Fruit fly (Drosophila melanogaster) whole organism, embryonic: ENCODE measurements around the gene Mco4.

Experiments used
- BEAF-32 ChIP-seq: fragments of 200-800 bp; sonication (Bioruptor generic); optimal IDR thresholded peaks from 3 replicates; lab custom pipeline; 2017; ENCODE audit warnings: missing biosample characterization, missing genetic modification characterization, mild to moderate bottlenecking, moderate library complexity, missing genetic modification reagents
- CG10147 ChIP-seq: fragments of 200-800 bp; sonication (Bioruptor generic); optimal IDR thresholded peaks from 2 replicates; lab custom pipeline; 2019; ENCODE audit warnings: missing biosample characterization, mild to moderate bottlenecking, missing genetic modification characterization, moderate library complexity
- CG1024 ChIP-seq: fragments of 200-800 bp; sonication (Bioruptor generic); IDR thresholded peaks from 2 replicates; pipeline ENCODE4 v1.3.6; 2022; ENCODE audit warnings: missing biosample characterization, missing genetic modification characterization
- CG10267 ChIP-seq: fragments of 200-800 bp; sonication (Bioruptor generic); optimal IDR thresholded peaks from 2 replicates; lab custom pipeline; 2018; ENCODE audit warnings: missing biosample characterization, mild to moderate bottlenecking, missing genetic modification characterization, moderate library complexity
- CG10462 ChIP-seq: fragments of 200-800 bp; sonication (Bioruptor generic); optimal IDR thresholded peaks from 2 replicates; lab custom pipeline; 2016; ENCODE audit warnings: missing biosample characterization, missing genetic modification characterization
- CG10565 ChIP-seq: fragments of 200-800 bp; sonication (Bioruptor generic); optimal IDR thresholded peaks from 3 replicates; lab custom pipeline; 2016; ENCODE audit warnings: missing biosample characterization, mild to moderate bottlenecking, missing genetic modification characterization
- CG10979 ChIP-seq: fragments of 200-800 bp; sonication (Bioruptor generic); optimal IDR thresholded peaks from 2 replicates; lab custom pipeline; 2018; ENCODE audit warnings: missing biosample characterization, mild to moderate bottlenecking, missing genetic modification characterization, moderate library complexity
- CG11247 ChIP-seq: fragments of 200-800 bp; sonication (Bioruptor generic); IDR thresholded peaks from 2 replicates; pipeline ENCODE4 v1.3.6; 2022; ENCODE audit warnings: missing biosample characterization, missing genetic modification characterization
- CG11560 ChIP-seq: fragments of 200-800 bp; sonication (Bioruptor generic); IDR thresholded peaks from 3 replicates; pipeline ENCODE4 v1.3.6; 2022; ENCODE audit warnings: missing biosample characterization, missing genetic modification characterization
- CG12071 ChIP-seq: fragments of 200-800 bp; sonication (Bioruptor generic); optimal IDR thresholded peaks from 3 replicates; lab custom pipeline; 2018; ENCODE audit warnings: missing biosample characterization, mild to moderate bottlenecking, missing genetic modification characterization
- CG12659 ChIP-seq: fragments of 200-800 bp; sonication (Bioruptor generic); optimal IDR thresholded peaks from 3 replicates; lab custom pipeline; 2017; ENCODE audit warnings: mild to moderate bottlenecking, missing biosample characterization, missing genetic modification reagents, missing genetic modification characterization
- CG13287 ChIP-seq: fragments of 200-800 bp; sonication (Bioruptor generic); IDR thresholded peaks from 2 replicates; pipeline ENCODE4 v1.3.6; 2022; ENCODE audit warnings: missing biosample characterization, missing genetic modification characterization; ENCODE audit not compliant: partially characterized antibody
- CG13296 ChIP-seq: fragments of 200-800 bp; sonication (Bioruptor generic); optimal IDR thresholded peaks from 3 replicates; lab custom pipeline; 2018; ENCODE audit warnings: missing biosample characterization, mild to moderate bottlenecking, missing genetic modification characterization
- CG13424 ChIP-seq: fragments of 200-800 bp; sonication (Bioruptor generic); optimal IDR thresholded peaks from 2 replicates; lab custom pipeline; 2019; ENCODE audit warnings: missing biosample characterization, mild to moderate bottlenecking, missing genetic modification characterization, moderate library complexity
- CG14710 ChIP-seq: fragments of 200-800 bp; sonication (Bioruptor generic); optimal IDR thresholded peaks from 3 replicates; lab custom pipeline; 2019; ENCODE audit warnings: missing biosample characterization, mild to moderate bottlenecking, missing genetic modification characterization, moderate library complexity
- CG17385 ChIP-seq: fragments of 200-800 bp; sonication (Bioruptor generic); optimal IDR thresholded peaks from 3 replicates; lab custom pipeline; 2018; ENCODE audit warnings: missing biosample characterization, mild to moderate bottlenecking, missing genetic modification characterization
- CG1792 ChIP-seq: fragments of 200-800 bp; sonication (Bioruptor generic); optimal IDR thresholded peaks from 2 replicates; lab custom pipeline; 2016; ENCODE audit warnings: missing biosample characterization, missing genetic modification characterization
- CG18262 ChIP-seq: fragments of 200-800 bp; optimal IDR thresholded peaks from 3 replicates; lab custom pipeline; 2019; ENCODE audit warnings: missing biosample characterization, mild to moderate bottlenecking, missing genetic modification characterization, moderate library complexity
- CG2116 ChIP-seq: fragments of 200-800 bp; sonication (Bioruptor generic); optimal IDR thresholded peaks from 3 replicates; lab custom pipeline; 2018; ENCODE audit warnings: missing biosample characterization, mild to moderate bottlenecking, missing genetic modification characterization
- CG2120 ChIP-seq: fragments of 200-800 bp; sonication (Bioruptor generic); optimal IDR thresholded peaks from 3 replicates; lab custom pipeline; 2016; ENCODE audit warnings: missing biosample characterization, missing genetic modification characterization
- CG2889 ChIP-seq: fragments of 200-800 bp; sonication (Bioruptor generic); IDR thresholded peaks from 3 replicates; pipeline ENCODE4 v1.3.6; 2022; ENCODE audit warnings: missing biosample characterization, missing genetic modification characterization
- CG30020 ChIP-seq: fragments of 200-800 bp; optimal IDR thresholded peaks from 2 replicates; lab custom pipeline; 2019; ENCODE audit warnings: missing biosample characterization, mild to moderate bottlenecking, missing genetic modification characterization, moderate library complexity
- CG30403 ChIP-seq: fragments of 200-800 bp; sonication (Bioruptor generic); optimal IDR thresholded peaks from 3 replicates; lab custom pipeline; 2016; ENCODE audit warnings: missing biosample characterization, missing genetic modification characterization
- CG3281 ChIP-seq: fragments of 200-800 bp; sonication (Bioruptor generic); optimal IDR thresholded peaks from 3 replicates; lab custom pipeline; 2017; ENCODE audit warnings: missing biosample characterization, mild to moderate bottlenecking, missing genetic modification characterization
- CG34422 ChIP-seq: fragments of 200-800 bp; sonication (Bioruptor generic); IDR thresholded peaks from 3 replicates; pipeline ENCODE4 v1.3.6; 2022; ENCODE audit warnings: missing biosample characterization, missing genetic modification characterization
- CG6175 ChIP-seq: fragments of 200-800 bp; sonication (Bioruptor generic); IDR thresholded peaks from 3 replicates; pipeline ENCODE4 v1.3.6; 2022; ENCODE audit warnings: missing biosample characterization, missing genetic modification characterization
- CG6765 ChIP-seq: fragments of 200-800 bp; sonication (Bioruptor generic); optimal IDR thresholded peaks from 3 replicates; lab custom pipeline; 2017; ENCODE audit warnings: missing biosample characterization, mild to moderate bottlenecking, missing genetic modification characterization
- Gsc ChIP-seq: fragments of 200-800 bp; sonication (Bioruptor generic); IDR thresholded peaks from 2 replicates; pipeline ENCODE4 v1.3.6; 2022; ENCODE audit warnings: missing biosample characterization, missing genetic modification characterization
- Gug ChIP-seq: fragments of 200-800 bp; sonication (Bioruptor generic); IDR thresholded peaks from 4 replicates; pipeline ENCODE4 v1.3.6; 2022; ENCODE audit warnings: missing biosample characterization, missing genetic modification characterization
- HLHmδ ChIP-seq: fragments of 200-800 bp; sonication (Bioruptor generic); optimal IDR thresholded peaks from 2 replicates; lab custom pipeline; 2018; ENCODE audit warnings: missing biosample characterization, mild to moderate bottlenecking, missing genetic modification characterization, moderate library complexity
- Kr ChIP-seq: fragments of 200-800 bp; sonication (Bioruptor generic); optimal IDR thresholded peaks from 2 replicates; lab custom pipeline; 2017; ENCODE audit warnings: missing biosample characterization, mild to moderate bottlenecking, missing genetic modification characterization
- Sox102F ChIP-seq: fragments of 200-800 bp; sonication (Bioruptor generic); optimal IDR thresholded peaks from 2 replicates; lab custom pipeline; 2018; ENCODE audit warnings: missing biosample characterization, mild to moderate bottlenecking, missing genetic modification characterization, moderate library complexity
- Xbp1 ChIP-seq: fragments of 200-800 bp; sonication (Bioruptor generic); optimal IDR thresholded peaks from 3 replicates; lab custom pipeline; 2016; ENCODE audit warnings: missing biosample characterization, mild to moderate bottlenecking, missing genetic modification characterization
- ato ChIP-seq: fragments of 200-800 bp; sonication (Bioruptor generic); IDR thresholded peaks from 2 replicates; pipeline ENCODE4 v1.3.6; 2022; ENCODE audit warnings: missing biosample characterization, missing genetic modification characterization; ENCODE audit not compliant: partially characterized antibody
- bab2 ChIP-seq: fragments of 200-800 bp; sonication (Bioruptor generic); optimal IDR thresholded peaks from 2 replicates; lab custom pipeline; 2016; ENCODE audit warnings: missing biosample characterization, missing genetic modification characterization
- bbx ChIP-seq: fragments of 200-800 bp; sonication (Bioruptor generic); IDR thresholded peaks from 2 replicates; pipeline ENCODE4 v1.3.6; 2022; ENCODE audit warnings: missing biosample characterization, missing genetic modification characterization; ENCODE audit not compliant: partially characterized antibody
- br ChIP-seq: fragments of >200 bp; optimal IDR thresholded peaks from 2 replicates; lab custom pipeline; 2017
- btn ChIP-seq: fragments of 200-800 bp; sonication (Bioruptor generic); optimal IDR thresholded peaks from 2 replicates; lab custom pipeline; 2016; ENCODE audit warnings: missing biosample characterization, missing genetic modification characterization
- crol ChIP-seq: fragments of 200-800 bp; sonication (Bioruptor generic); IDR thresholded peaks from 2 replicates; pipeline ENCODE4 v1.3.6; 2022; ENCODE audit warnings: missing biosample characterization, missing genetic modification characterization
- cwo ChIP-seq: fragments of 200-800 bp; sonication (Bioruptor generic); optimal IDR thresholded peaks from 3 replicates; lab custom pipeline; 2017; ENCODE audit warnings: missing biosample characterization, missing genetic modification characterization, mild to moderate bottlenecking, moderate library complexity, missing genetic modification reagents
- esg ChIP-seq: fragments of 200-800 bp; sonication (Bioruptor generic); conservative IDR thresholded peaks from 2 replicates; pipeline ENCODE4 v1.3.6; 2022; ENCODE audit warnings: missing biosample characterization, missing genetic modification characterization
- gsb-n ChIP-seq: fragments of 200-800 bp; sonication (Bioruptor generic); optimal IDR thresholded peaks from 3 replicates; lab custom pipeline; 2018; ENCODE audit warnings: missing biosample characterization, mild to moderate bottlenecking, missing genetic modification characterization
- klu ChIP-seq: fragments of 200-800 bp; sonication (Bioruptor generic); IDR thresholded peaks from 2 replicates; pipeline ENCODE4 v1.3.6; 2022; ENCODE audit warnings: missing biosample characterization, missing genetic modification characterization
- lov ChIP-seq, 2 experiments: fragments of 200-800 bp in 1 of 2; fragments of >200 bp in 1 of 2; sonication (Bioruptor generic) in 1 of 2; IDR thresholded peaks in 1 of 2; optimal IDR thresholded peaks in 1 of 2; 2 replicates in 1 of 2; 3 replicates in 1 of 2; pipeline versions ENCODE4 v1.3.6 to Lab custom; 2017 to 2022; ENCODE audit warnings: missing biosample characterization in 1 of 2, missing genetic modification characterization in 1 of 2
- luna ChIP-seq: fragments of 200-800 bp; sonication (Bioruptor generic); optimal IDR thresholded peaks from 2 replicates; lab custom pipeline; 2016; ENCODE audit warnings: missing biosample characterization, missing genetic modification characterization
- otp ChIP-seq: fragments of 200-800 bp; sonication (Bioruptor generic); IDR thresholded peaks from 3 replicates; pipeline ENCODE4, ENCODE4 v1.3.6; 2022; ENCODE audit warnings: missing biosample characterization, missing genetic modification characterization
- pb ChIP-seq: fragments of 200-800 bp; sonication (Bioruptor generic); optimal IDR thresholded peaks from 3 replicates; lab custom pipeline; 2016; ENCODE audit warnings: missing biosample characterization, missing genetic modification characterization
- pros ChIP-seq: fragments of 200-800 bp; sonication (Bioruptor generic); optimal IDR thresholded peaks from 3 replicates; lab custom pipeline; 2019; ENCODE audit warnings: missing biosample characterization, mild to moderate bottlenecking, missing genetic modification characterization, moderate library complexity
- pzg ChIP-seq: fragments of 200-800 bp; sonication (Bioruptor generic); optimal IDR thresholded peaks from 3 replicates; lab custom pipeline; 2018; ENCODE audit warnings: missing biosample characterization, mild to moderate bottlenecking, missing genetic modification characterization, moderate library complexity
- seq ChIP-seq: fragments of 200-800 bp; sonication (Bioruptor generic); IDR thresholded peaks from 2 replicates; pipeline ENCODE4 v1.3.6; 2022; ENCODE audit warnings: missing biosample characterization, missing genetic modification characterization
- unc-4 ChIP-seq: fragments of 200-800 bp; sonication (Bioruptor generic); IDR thresholded peaks from 2 replicates; pipeline ENCODE4 v1.3.6; 2022; ENCODE audit warnings: missing biosample characterization, missing genetic modification characterization; ENCODE audit not compliant: partially characterized antibody

The Mco4 gene

dm6 chrX:17860711-17861110 is 4.8 kb upstream of the Mco4 start, which contains the start of the genes Arp8 and CG6769 (continued):
- TF ChIP-seq cwo (GFP tag; lab: Kevin White, UChicago) (no peak), CG10267 (tag; lab: Kevin White, UChicago) (peak; percentile 52), gsb-n (tag; lab: Kevin White, UChicago) (no peak), CG10565 (GFP tag; lab: Kevin White, UChicago) (no peak), CG2120 (GFP tag; lab: Kevin White, UChicago) (peak; percentile 41), CG6175 (GFP tag; lab: Robert Waterston, UW) (no peak), otp (GFP tag; lab: Robert Waterston, UW) (no peak), HLHmδ (no peak), CG17385 (GFP tag; lab: Kevin White, UChicago) (no peak), CG13424 (tag; lab: Kevin White, UChicago) (peak; percentile 6), CG30403 (GFP tag; lab: Kevin White, UChicago) (peak; percentile 19), btn (no peak), pzg (GFP tag; lab: Kevin White, UChicago) (peak; percentile 46), pros (GFP tag; lab: Kevin White, UChicago) (no peak), CG3281 (GFP tag; lab: Kevin White, UChicago) (no peak), CG11247 (no peak), CG14710 (tag; lab: Kevin White, UChicago) (peak; percentile 61), CG13287 (GFP tag; lab: Robert Waterston, UW) (no peak), Xbp1 (GFP tag; lab: Kevin White, UChicago) (peak; percentile 6), CG10462 (no peak), CG18262 (peak; percentile 21), BEAF-32 (GFP tag; lab: Kevin White, UChicago) (peak; percentile 43), Gsc (GFP tag; lab: Robert Waterston, UW) (no peak), Sox102F (GFP tag; lab: Kevin White, UChicago) (no peak), CG1024 (GFP tag; lab: Robert Waterston, UW) (no peak), CG30020 (tag; lab: Kevin White, UChicago) (peak; percentile 34), CG2116 (GFP tag; lab: Kevin White, UChicago) (peak; percentile 53), Kr (no peak), CG12071 (GFP tag; lab: Kevin White, UChicago) (no peak), CG1792 (GFP tag; lab: Kevin White, UChicago) (no peak), CG34422 (GFP tag; lab: Robert Waterston, UW) (no peak), CG11560 (no peak), CG12659 (peak; percentile 32), CG10147 (GFP tag; lab: Kevin White, UChicago) (peak; percentile 22), bbx (no peak), crol (GFP tag; lab: Robert Waterston, UW) (no peak), lov (optimal IDR thresholded peaks at IDR 0.05; lab: Kevin White, UChicago) (no peak), lov (GFP tag; IDR thresholded peaks at IDR 0.05; lab: Robert Waterston, UW) (no peak), br (lab: Kevin White, UChicago) (no peak), CG10979 (tag; lab: Kevin White, UChicago) (peak; percentile 40), bab2 (GFP tag; lab: Kevin White, UChicago) (no peak), CG2889 (no peak), seq (GFP tag; lab: Robert Waterston, UW) (no peak), klu (GFP tag; lab: Robert Waterston, UW) (no peak), CG6765 (GFP tag; lab: Kevin White, UChicago) (no peak), esg (GFP tag; lab: Robert Waterston, UW) (no peak), ato (no peak), Gug (GFP tag; lab: Robert Waterston, UW) (no peak), luna (GFP tag; lab: Kevin White, UChicago) (no peak), CG13296 (GFP tag; lab: Kevin White, UChicago) (peak; percentile 8), pb (no peak), unc-4 (GFP tag; lab: Robert Waterston, UW) (0 out of 2 replicates have a peak, but pooled peaks have one; percentile 18)
